Worm (Caenorhabditis elegans) whole organism, early embryonic: ENCODE data around the gene idpc-3.

Experiments
- B0310.2 ChIP-seq: sonication (generic microtip); optimal IDR thresholded peaks from 2 replicates; lab custom pipeline; 2016; ENCODE audit warnings: mild to moderate bottlenecking, missing genetic modification characterization, missing compliant biosample characterization
- ceh-13 ChIP-seq: fragments of 200-800 bp; sonication (Bioruptor generic); optimal IDR thresholded peaks from 2 replicates; lab custom pipeline; 2018; ENCODE audit warnings: mild to moderate bottlenecking, missing genetic modification characterization, missing compliant biosample characterization
- pes-1 ChIP-seq: fragments of 200-800 bp; sonication (Bioruptor generic); IDR thresholded peaks from 2 replicates; pipeline ENCODE4 v1.3.6; 2022; ENCODE audit warnings: missing genetic modification reagents, missing genetic modification characterization, missing compliant biosample characterization
- scrt-1 ChIP-seq: fragments of 200-800 bp; sonication (Bioruptor generic); IDR thresholded peaks from 2 replicates; pipeline ENCODE4 v1.3.6; 2022; ENCODE audit warnings: missing genetic modification characterization, missing compliant biosample characterization
- tbx-11 ChIP-seq: fragments of 200-800 bp; sonication (Bioruptor generic); IDR thresholded peaks from 2 replicates; pipeline ENCODE4 v1.3.6; 2022; ENCODE audit warnings: missing genetic modification characterization, missing compliant biosample characterization

- no peak for TF ChIP-seq B0310.2 (tag; lab: Kevin White, UChicago)
- TF ChIP-seq pes-1 (GFP tag; lab: Robert Waterston, UW), result no peak
- TF ChIP-seq tbx-11 (GFP tag; lab: Robert Waterston, UW), result no peak
- TF ChIP-seq scrt-1, result no peak
- no peak for TF ChIP-seq ceh-13 (GFP tag; lab: Kevin White, UChicago)
Measured at ce11 chrV:9588574-9588973, 40.4 kb downstream of the idpc-3 start.
